Worm (Caenorhabditis elegans): ENCODE data around the gene cks-1.

cks-1 gene

DNA sequence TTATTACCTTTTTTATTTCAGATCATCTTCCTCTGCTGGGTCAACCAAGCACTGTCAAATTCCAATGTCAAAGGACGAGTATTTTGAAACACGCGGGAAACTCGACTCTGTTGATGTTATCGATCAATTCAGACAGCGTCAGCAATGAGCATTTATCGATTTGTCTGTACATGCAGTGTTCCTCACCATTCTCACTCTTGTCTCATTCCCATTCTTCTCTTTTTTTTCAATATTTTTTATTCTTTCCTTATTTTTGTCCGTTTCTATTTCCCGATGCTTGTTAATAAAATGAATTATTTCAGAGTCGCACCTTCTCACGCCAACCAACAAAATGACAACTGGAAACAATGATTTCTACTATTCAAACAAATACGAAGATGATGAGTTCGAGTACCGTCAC, at the start of gene cks-1:
cks-1 (plus strand) TSS at position 301 of the 400 bp plus-strand sequence.
- TF ChIP-seq T22C8.4 (GFP tag; IDR thresholded peaks at IDR 0.05) (no peak), klf-2 (GFP tag; conservative IDR thresholded peaks at IDR 0.05) (no peak), med-1 (GFP tag; optimal IDR thresholded peaks at IDR 0.05; ENCODE audit: insufficient read depth) (no peak), cog-1 (tag; optimal IDR thresholded peaks at IDR 0.05) (no peak), flt-1 (GFP tag; IDR thresholded peaks at IDR 0.05) (no peak), ztf-29 (GFP tag; IDR thresholded peaks at IDR 0.05) (no peak), ref-1 (GFP tag; conservative IDR thresholded peaks at IDR 0.05) (no peak), tab-1 (GFP tag; IDR thresholded peaks at IDR 0.05) (no peak), ztf-23 (GFP tag; IDR thresholded peaks at IDR 0.05) (no peak)

DNA sequence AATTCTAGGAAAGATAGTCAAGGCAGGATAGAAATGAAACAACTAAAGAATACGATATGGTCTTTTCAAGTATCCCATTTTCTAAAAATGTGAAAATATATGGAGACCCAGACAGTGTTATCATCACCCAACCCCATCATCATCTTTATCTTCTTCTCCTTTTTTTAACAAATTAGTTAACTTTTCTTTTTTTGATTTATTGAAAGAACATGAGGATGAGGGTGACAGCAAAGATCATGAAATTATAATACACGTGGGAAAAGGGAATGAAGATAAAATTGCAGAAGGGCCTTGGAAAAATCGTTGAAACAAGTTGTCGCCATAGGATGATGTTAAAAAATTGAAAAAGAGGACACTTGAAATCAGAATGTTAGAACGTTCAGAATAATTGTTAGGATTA, 49.5 kb upstream of the cks-1 start:
- no peak for TF ChIP-seq ztf-29 (GFP tag; IDR thresholded peaks at IDR 0.05)
- TF ChIP-seq flt-1 (GFP tag; IDR thresholded peaks at IDR 0.05) = no peak
- no peak for TF ChIP-seq klf-2 (GFP tag; conservative IDR thresholded peaks at IDR 0.05)
- no peak for TF ChIP-seq tab-1 (GFP tag; IDR thresholded peaks at IDR 0.05)
- no peak for TF ChIP-seq med-1 (GFP tag; optimal IDR thresholded peaks at IDR 0.05; ENCODE audit: insufficient read depth)
- TF ChIP-seq T22C8.4 (GFP tag; IDR thresholded peaks at IDR 0.05) = no peak
- no peak for TF ChIP-seq cog-1 (tag; optimal IDR thresholded peaks at IDR 0.05)
- no peak for TF ChIP-seq ref-1 (GFP tag; conservative IDR thresholded peaks at IDR 0.05)
- TF ChIP-seq ztf-23 (GFP tag; IDR thresholded peaks at IDR 0.05) = no peak

DNA sequence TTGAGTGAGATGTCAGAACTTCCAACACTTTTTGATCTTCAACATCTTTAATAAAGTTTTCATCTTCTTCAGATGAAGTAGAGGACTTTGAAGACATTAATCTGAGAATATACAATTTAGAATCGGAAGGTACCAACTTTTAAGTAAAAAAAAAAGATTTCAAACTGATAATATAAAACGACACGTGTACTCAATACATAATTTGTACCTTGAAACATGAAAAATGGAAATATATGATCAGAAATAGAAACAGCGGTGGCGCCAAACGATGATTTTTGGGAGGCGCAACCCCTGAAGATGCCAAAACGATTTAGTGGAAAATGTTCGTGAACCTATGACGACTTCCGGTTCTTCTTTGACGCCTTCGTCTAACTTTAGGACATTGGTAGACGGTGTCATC, 41.2 kb upstream of the cks-1 start, which contains the start of gene oat-1:
oat-1 (minus strand) TSS at position 101 of the 400 bp plus-strand sequence.
- no peak for TF ChIP-seq ztf-29 (GFP tag; IDR thresholded peaks at IDR 0.05)
- no peak for TF ChIP-seq med-1 (GFP tag; optimal IDR thresholded peaks at IDR 0.05; ENCODE audit: insufficient read depth)
- TF ChIP-seq flt-1 (GFP tag; IDR thresholded peaks at IDR 0.05) = no peak
- TF ChIP-seq ref-1 (GFP tag; conservative IDR thresholded peaks at IDR 0.05) = no peak
- TF ChIP-seq tab-1 (GFP tag; IDR thresholded peaks at IDR 0.05) = no peak
- no peak for TF ChIP-seq klf-2 (GFP tag; conservative IDR thresholded peaks at IDR 0.05)
- no peak for TF ChIP-seq T22C8.4 (GFP tag; IDR thresholded peaks at IDR 0.05)
- no peak for TF ChIP-seq cog-1 (tag; optimal IDR thresholded peaks at IDR 0.05)
- no peak for TF ChIP-seq ztf-23 (GFP tag; IDR thresholded peaks at IDR 0.05)

DNA sequence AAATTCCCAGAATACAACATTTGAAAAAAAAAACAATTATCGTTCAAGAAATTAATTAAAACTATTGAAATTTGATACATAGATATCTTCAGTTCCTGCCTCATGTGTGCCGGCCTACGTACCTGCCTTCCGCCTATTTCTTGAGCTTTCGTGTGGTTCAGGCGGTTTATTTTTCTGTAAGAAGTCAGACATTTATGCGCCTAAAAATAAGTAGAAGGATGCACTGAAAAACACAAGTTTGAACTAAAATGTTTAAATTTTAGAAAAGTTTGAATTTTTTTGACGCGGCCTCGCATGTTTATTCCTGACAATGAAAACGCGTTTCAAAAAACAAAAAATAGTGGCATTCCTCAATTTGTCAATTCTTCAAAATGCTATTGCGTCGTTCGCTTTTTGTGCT, 40.0 kb upstream of the cks-1 start, which contains the start of gene C28C12.11:
C28C12.11 (plus strand) TSS at position 301 of the 400 bp plus-strand sequence.
- TF ChIP-seq tab-1 (GFP tag; IDR thresholded peaks at IDR 0.05) (no peak), ztf-23 (GFP tag; IDR thresholded peaks at IDR 0.05) (no peak), ztf-29 (GFP tag; IDR thresholded peaks at IDR 0.05) (no peak), med-1 (GFP tag; optimal IDR thresholded peaks at IDR 0.05; ENCODE audit: insufficient read depth) (no peak), flt-1 (GFP tag; IDR thresholded peaks at IDR 0.05) (no peak), ref-1 (GFP tag; conservative IDR thresholded peaks at IDR 0.05) (no peak), cog-1 (tag; optimal IDR thresholded peaks at IDR 0.05) (no peak), klf-2 (GFP tag; conservative IDR thresholded peaks at IDR 0.05) (no peak), T22C8.4 (GFP tag; IDR thresholded peaks at IDR 0.05) (no peak)

DNA sequence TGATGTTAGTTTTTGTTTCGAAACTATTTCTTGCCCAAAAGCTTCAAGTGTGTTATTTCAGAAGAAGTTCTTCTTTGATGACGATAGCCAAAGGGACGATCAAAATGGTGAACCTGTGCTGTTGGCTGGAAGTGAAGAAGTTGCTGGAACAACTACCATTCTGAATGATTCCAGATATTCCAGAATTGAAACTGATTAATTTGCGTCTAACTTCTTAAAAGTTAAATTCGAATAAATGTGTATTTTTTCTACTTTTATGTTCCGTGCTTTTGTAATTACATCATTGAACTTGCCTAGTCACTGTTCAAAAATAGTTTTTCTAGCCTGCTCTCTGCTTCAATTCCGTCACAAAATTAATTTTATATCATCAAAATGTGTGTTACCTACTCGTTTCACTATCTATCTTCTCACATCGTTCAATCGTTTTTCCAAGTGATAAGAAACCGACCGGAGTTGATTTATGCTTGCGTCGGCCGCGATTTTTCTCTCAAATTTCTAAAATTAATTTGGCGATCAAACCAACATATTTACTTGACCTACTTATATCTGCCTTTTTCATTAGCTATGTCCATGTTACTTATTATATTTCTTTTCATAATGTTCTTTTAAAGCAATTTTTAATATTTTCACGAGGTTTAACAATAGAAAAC, 38.6 kb upstream of the cks-1 start:
- TF ChIP-seq tab-1 (GFP tag; IDR thresholded peaks at IDR 0.05) (no peak), ref-1 (GFP tag; conservative IDR thresholded peaks at IDR 0.05) (no peak), flt-1 (GFP tag; IDR thresholded peaks at IDR 0.05) (no peak), T22C8.4 (GFP tag; IDR thresholded peaks at IDR 0.05) (no peak), cog-1 (tag; optimal IDR thresholded peaks at IDR 0.05) (no peak), ztf-29 (GFP tag; IDR thresholded peaks at IDR 0.05) (no peak), ztf-23 (GFP tag; IDR thresholded peaks at IDR 0.05) (no peak), klf-2 (GFP tag; conservative IDR thresholded peaks at IDR 0.05) (no peak), med-1 (GFP tag; optimal IDR thresholded peaks at IDR 0.05; ENCODE audit: insufficient read depth) (no peak)

DNA sequence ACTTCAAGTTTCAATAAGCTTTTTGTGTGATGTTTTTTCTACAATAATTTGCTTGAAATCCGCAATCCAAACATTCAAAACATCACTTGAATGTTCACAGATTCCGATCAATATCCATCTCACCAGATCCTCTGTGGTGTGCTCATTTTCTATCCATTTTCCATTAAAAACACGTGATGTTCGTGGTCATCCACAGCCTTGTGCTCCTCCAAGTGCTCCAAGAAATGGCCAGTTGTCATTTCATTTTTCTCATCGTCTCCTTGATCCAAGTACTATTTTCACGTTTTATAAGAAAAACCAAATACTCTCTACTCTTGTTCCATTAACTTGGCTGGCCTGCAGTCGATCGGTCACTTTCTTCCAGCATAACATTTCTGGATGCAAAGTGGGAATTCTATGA, 37.6 kb upstream of the cks-1 start:
- no peak for TF ChIP-seq med-1 (GFP tag; optimal IDR thresholded peaks at IDR 0.05; ENCODE audit: insufficient read depth)
- no peak for TF ChIP-seq tab-1 (GFP tag; IDR thresholded peaks at IDR 0.05)
- no peak for TF ChIP-seq klf-2 (GFP tag; conservative IDR thresholded peaks at IDR 0.05)
- no peak for TF ChIP-seq ztf-23 (GFP tag; IDR thresholded peaks at IDR 0.05)
- TF ChIP-seq T22C8.4 (GFP tag; IDR thresholded peaks at IDR 0.05) = no peak
- no peak for TF ChIP-seq cog-1 (tag; optimal IDR thresholded peaks at IDR 0.05)
- TF ChIP-seq ztf-29 (GFP tag; IDR thresholded peaks at IDR 0.05) = no peak
- no peak for TF ChIP-seq ref-1 (GFP tag; conservative IDR thresholded peaks at IDR 0.05)
- TF ChIP-seq flt-1 (GFP tag; IDR thresholded peaks at IDR 0.05) = no peak

DNA sequence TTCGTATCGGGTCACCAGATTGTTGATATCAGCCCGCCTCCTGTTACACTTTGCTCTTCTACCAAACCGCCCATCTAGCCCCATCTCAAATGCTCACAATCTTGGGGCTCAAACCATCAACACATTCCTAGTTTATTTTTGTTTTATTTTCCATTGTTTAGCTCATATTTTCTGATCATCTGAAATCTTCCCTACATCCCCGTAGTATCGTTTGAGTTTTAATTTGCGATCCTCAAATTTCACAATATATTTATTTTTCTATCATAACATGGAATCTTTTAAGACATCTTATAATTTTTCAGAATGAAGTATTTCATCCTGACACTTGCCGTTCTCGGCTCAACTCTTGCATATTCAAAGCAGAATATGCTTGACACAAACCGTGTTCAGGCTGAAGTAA, 36.8 kb upstream of the cks-1 start, which contains the start of gene spp-10:
spp-10 (plus strand) TSS at position 301 of the 400 bp plus-strand sequence.
- TF ChIP-seq cog-1 (tag; optimal IDR thresholded peaks at IDR 0.05) (no peak), flt-1 (GFP tag; IDR thresholded peaks at IDR 0.05) (no peak), klf-2 (GFP tag; conservative IDR thresholded peaks at IDR 0.05) (no peak), ztf-29 (GFP tag; IDR thresholded peaks at IDR 0.05) (no peak), ref-1 (GFP tag; conservative IDR thresholded peaks at IDR 0.05) (no peak), ztf-23 (GFP tag; IDR thresholded peaks at IDR 0.05) (no peak), T22C8.4 (GFP tag; IDR thresholded peaks at IDR 0.05) (no peak), med-1 (GFP tag; optimal IDR thresholded peaks at IDR 0.05; ENCODE audit: insufficient read depth) (no peak), tab-1 (GFP tag; IDR thresholded peaks at IDR 0.05) (no peak)

DNA sequence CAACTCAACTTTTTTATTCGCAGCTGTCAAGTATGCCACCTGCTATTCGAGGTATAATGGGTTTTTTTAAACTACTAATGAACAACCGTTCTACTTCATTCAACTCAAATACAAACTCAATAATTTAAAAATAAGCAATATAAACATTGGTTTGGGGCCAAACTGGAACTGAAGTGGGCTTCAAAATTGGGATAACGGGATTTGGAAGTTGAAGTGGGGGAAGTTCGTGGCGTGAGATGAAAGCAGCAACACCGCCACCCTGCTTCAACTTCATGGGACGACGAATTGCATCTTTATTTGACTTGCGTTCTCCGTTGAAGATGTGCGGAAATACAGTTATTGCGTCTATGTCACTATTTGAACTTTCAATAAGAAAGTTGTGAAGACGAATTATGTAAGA, 35.2 kb upstream of the cks-1 start:
- no peak for TF ChIP-seq ztf-29 (GFP tag; IDR thresholded peaks at IDR 0.05)
- no peak for TF ChIP-seq ref-1 (GFP tag; conservative IDR thresholded peaks at IDR 0.05)
- no peak for TF ChIP-seq T22C8.4 (GFP tag; IDR thresholded peaks at IDR 0.05)
- no peak for TF ChIP-seq flt-1 (GFP tag; IDR thresholded peaks at IDR 0.05)
- TF ChIP-seq klf-2 (GFP tag; conservative IDR thresholded peaks at IDR 0.05) = no peak
- TF ChIP-seq cog-1 (tag; optimal IDR thresholded peaks at IDR 0.05) = no peak
- TF ChIP-seq ztf-23 (GFP tag; IDR thresholded peaks at IDR 0.05) = no peak
- TF ChIP-seq med-1 (GFP tag; optimal IDR thresholded peaks at IDR 0.05; ENCODE audit: insufficient read depth) = no peak
- no peak for TF ChIP-seq tab-1 (GFP tag; IDR thresholded peaks at IDR 0.05)

DNA sequence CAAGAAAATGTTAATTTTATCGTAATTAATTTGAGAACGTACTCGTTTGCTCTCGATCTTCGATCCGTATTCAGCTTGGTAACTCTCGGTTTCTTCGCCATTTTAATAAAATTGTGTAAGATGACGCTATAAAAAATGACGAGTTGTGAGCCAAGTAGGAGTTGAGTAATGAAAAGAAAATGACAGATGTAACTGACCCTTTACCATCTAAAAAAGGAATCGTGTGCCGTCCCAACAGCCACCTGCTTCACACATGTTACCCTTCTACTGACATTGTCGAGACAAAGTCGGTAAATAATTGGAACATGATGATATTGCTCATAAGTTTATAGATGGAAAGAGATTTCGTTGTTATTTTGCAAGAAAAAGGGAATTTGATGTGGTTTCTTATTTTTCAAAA, 34.4 kb upstream of the cks-1 start, which contains the start of gene hlh-12:
hlh-12 (minus strand) TSS at position 101 of the 400 bp plus-strand sequence.
- TF ChIP-seq ref-1 (GFP tag; conservative IDR thresholded peaks at IDR 0.05) (no peak), tab-1 (GFP tag; IDR thresholded peaks at IDR 0.05) (no peak), klf-2 (GFP tag; conservative IDR thresholded peaks at IDR 0.05) (no peak), ztf-29 (GFP tag; IDR thresholded peaks at IDR 0.05) (no peak), T22C8.4 (GFP tag; IDR thresholded peaks at IDR 0.05) (no peak), cog-1 (tag; optimal IDR thresholded peaks at IDR 0.05) (no peak), ztf-23 (GFP tag; IDR thresholded peaks at IDR 0.05) (no peak), flt-1 (GFP tag; IDR thresholded peaks at IDR 0.05) (no peak), med-1 (GFP tag; optimal IDR thresholded peaks at IDR 0.05; ENCODE audit: insufficient read depth) (no peak)

All from whole organism, midembryonic.